Fruit fly (Drosophila melanogaster) whole organism, prepupa: ENCODE results near the gene RpL3.

Experiments
- Blimp-1 ChIP-seq: fragments of 200-800 bp; sonication (Bioruptor generic); optimal IDR thresholded peaks from 3 replicates; lab custom pipeline; 2017; ENCODE audit warnings: missing biosample characterization, missing genetic modification characterization, mild to moderate bottlenecking, moderate library complexity, missing genetic modification reagents
- CG10631 ChIP-seq: fragments of 200-800 bp; sonication (Bioruptor generic); optimal IDR thresholded peaks from 2 replicates; lab custom pipeline; 2016; ENCODE audit warnings: missing biosample characterization, missing genetic modification characterization
- CG11294 ChIP-seq: fragments of 200-800 bp; sonication (Bioruptor generic); IDR thresholded peaks from 2 replicates; pipeline ENCODE4 v1.3.6; 2022; ENCODE audit warnings: missing biosample characterization, missing genetic modification characterization
- CG11762 ChIP-seq: fragments of 200-800 bp; sonication (Bioruptor generic); optimal IDR thresholded peaks from 3 replicates; lab custom pipeline; 2016; ENCODE audit warnings: missing biosample characterization, missing genetic modification characterization; ENCODE audit not compliant: insufficient read depth
- CG15336 ChIP-seq: fragments of 200-800 bp; sonication (Bioruptor generic); IDR thresholded peaks from 2 replicates; pipeline ENCODE4 v1.3.6; 2022; ENCODE audit warnings: missing biosample characterization, missing genetic modification characterization
- CG1621 ChIP-seq: fragments of 200-800 bp; sonication (Bioruptor generic); optimal IDR thresholded peaks from 3 replicates; lab custom pipeline; 2018; ENCODE audit warnings: missing biosample characterization, mild to moderate bottlenecking, missing genetic modification characterization
- CG16779 ChIP-seq: fragments of 200-800 bp; sonication (Bioruptor generic); optimal IDR thresholded peaks from 3 replicates; lab custom pipeline; 2017; ENCODE audit warnings: missing biosample characterization, mild to moderate bottlenecking, missing genetic modification characterization
- CG3032 ChIP-seq: fragments of 200-800 bp; optimal IDR thresholded peaks from 2 replicates; lab custom pipeline; 2019; ENCODE audit warnings: missing biosample characterization, mild to moderate bottlenecking, missing genetic modification characterization, moderate library complexity
- CG31627 ChIP-seq: fragments of 200-800 bp; sonication (Bioruptor generic); optimal IDR thresholded peaks from 3 replicates; lab custom pipeline; 2016; ENCODE audit warnings: missing biosample characterization, missing genetic modification characterization
- CG34406 ChIP-seq: fragments of 200-800 bp; sonication (Bioruptor generic); optimal IDR thresholded peaks from 3 replicates; lab custom pipeline; 2016; ENCODE audit warnings: missing biosample characterization, missing genetic modification characterization
- CG4318 ChIP-seq: fragments of 200-800 bp; sonication (Bioruptor generic); optimal IDR thresholded peaks from 3 replicates; lab custom pipeline; 2017; ENCODE audit warnings: missing biosample characterization, mild to moderate bottlenecking, missing genetic modification characterization
- CG6163 ChIP-seq: fragments of 200-800 bp; sonication (Bioruptor generic); IDR thresholded peaks from 3 replicates; pipeline ENCODE4 v1.3.6; 2022; ENCODE audit warnings: missing biosample characterization, missing genetic modification characterization
- CG6808 ChIP-seq: fragments of 200-800 bp; sonication (Bioruptor generic); optimal IDR thresholded peaks from 3 replicates; lab custom pipeline; 2017; ENCODE audit warnings: missing biosample characterization, missing genetic modification characterization, mild to moderate bottlenecking, moderate library complexity, missing genetic modification reagents
- CG7368 ChIP-seq: fragments of 200-800 bp; sonication (Bioruptor generic); optimal IDR thresholded peaks from 3 replicates; lab custom pipeline; 2016; ENCODE audit warnings: missing biosample characterization, missing genetic modification characterization
- CG8119 ChIP-seq: fragments of 200-800 bp; sonication (Bioruptor generic); IDR thresholded peaks from 3 replicates; pipeline ENCODE4 v1.3.6; 2022; ENCODE audit warnings: missing biosample characterization, missing genetic modification characterization
- CG8632 ChIP-seq: fragments of 200-800 bp; sonication (Bioruptor generic); optimal IDR thresholded peaks from 3 replicates; lab custom pipeline; 2016; ENCODE audit warnings: missing biosample characterization, missing genetic modification characterization
- CG9139 ChIP-seq: fragments of 200-800 bp; sonication (Bioruptor generic); optimal IDR thresholded peaks from 3 replicates; lab custom pipeline; 2017; ENCODE audit warnings: missing biosample characterization, mild to moderate bottlenecking, missing genetic modification characterization
- Eip75B ChIP-seq: fragments of 200-800 bp; sonication (Bioruptor generic); optimal IDR thresholded peaks from 3 replicates; lab custom pipeline; 2016; ENCODE audit warnings: missing biosample characterization, missing genetic modification characterization
- Eip78C ChIP-seq: fragments of 200-800 bp; sonication (Bioruptor generic); peaks from one replicate; lab custom pipeline; 2016; ENCODE audit warnings: missing biosample characterization, missing genetic modification characterization
- Eip93F ChIP-seq: fragments of 200-800 bp; sonication (Bioruptor generic); optimal IDR thresholded peaks from 2 replicates; lab custom pipeline; 2016; ENCODE audit warnings: missing biosample characterization, mild to moderate bottlenecking, missing genetic modification characterization
- Ets96B ChIP-seq: fragments of 200-800 bp; optimal IDR thresholded peaks from 2 replicates; lab custom pipeline; 2019; ENCODE audit warnings: missing biosample characterization, mild to moderate bottlenecking, missing genetic modification characterization, moderate library complexity
- Hr38 ChIP-seq: sonication (Bioruptor generic); optimal IDR thresholded peaks from 2 replicates; lab custom pipeline; 2016; ENCODE audit warnings: missing biosample characterization, missing genetic modification characterization
- Hr39 ChIP-seq: fragments of 200-800 bp; sonication (Bioruptor generic); optimal IDR thresholded peaks from 2 replicates; lab custom pipeline; 2016; ENCODE audit warnings: missing biosample characterization, missing genetic modification characterization
- Hr4 ChIP-seq: fragments of 200-800 bp; sonication (Bioruptor generic); optimal IDR thresholded peaks from 3 replicates; lab custom pipeline; 2016; ENCODE audit warnings: missing biosample characterization, missing genetic modification characterization
- Lpt ChIP-seq: fragments of 200-800 bp; sonication (Bioruptor generic); optimal IDR thresholded peaks from 3 replicates; lab custom pipeline; 2016; ENCODE audit warnings: missing biosample characterization, missing genetic modification characterization
- Met ChIP-seq: fragments of 200-800 bp; sonication (Bioruptor generic); optimal IDR thresholded peaks from 3 replicates; lab custom pipeline; 2016; ENCODE audit warnings: missing biosample characterization, missing genetic modification characterization
- Smox ChIP-seq: fragments of 200-800 bp; sonication (Bioruptor generic); optimal IDR thresholded peaks from 3 replicates; lab custom pipeline; 2016; ENCODE audit warnings: missing biosample characterization, missing genetic modification characterization
- Sox102F ChIP-seq: fragments of 200-800 bp; sonication (Bioruptor generic); optimal IDR thresholded peaks from 2 replicates; lab custom pipeline; 2016; ENCODE audit warnings: missing biosample characterization, mild to moderate bottlenecking, missing genetic modification characterization
- Sox14 ChIP-seq: fragments of 200-800 bp; sonication (Bioruptor generic); optimal IDR thresholded peaks from 3 replicates; lab custom pipeline; 2016; ENCODE audit warnings: missing biosample characterization, missing genetic modification characterization
- acj6 ChIP-seq: fragments of 200-800 bp; sonication (Bioruptor generic); optimal IDR thresholded peaks from 3 replicates; lab custom pipeline; 2016; ENCODE audit warnings: missing biosample characterization, missing genetic modification characterization
- cyc ChIP-seq: fragments of 200-800 bp; sonication (Bioruptor generic); optimal IDR thresholded peaks from 3 replicates; lab custom pipeline; 2016; ENCODE audit warnings: missing biosample characterization, missing genetic modification characterization
- dac ChIP-seq: fragments of 200-800 bp; sonication (Bioruptor generic); optimal IDR thresholded peaks from 2 replicates; lab custom pipeline; 2017; ENCODE audit warnings: missing biosample characterization, mild to moderate bottlenecking, missing genetic modification characterization
- dsx ChIP-seq: fragments of 200-800 bp; optimal IDR thresholded peaks from 3 replicates; lab custom pipeline; 2019; ENCODE audit warnings: missing biosample characterization, mild to moderate bottlenecking, missing genetic modification characterization, moderate library complexity; ENCODE audit not compliant: poor library complexity, severe bottlenecking
- eg ChIP-seq: fragments of 200-800 bp; sonication (Bioruptor generic); IDR thresholded peaks from 3 replicates; pipeline ENCODE4 v1.3.6; 2022; ENCODE audit warnings: missing biosample characterization, missing genetic modification characterization
- esn ChIP-seq: fragments of 200-800 bp; sonication (Bioruptor generic); optimal IDR thresholded peaks from 2 replicates; lab custom pipeline; 2016; ENCODE audit warnings: missing biosample characterization, mild to moderate bottlenecking, missing genetic modification characterization, moderate library complexity
- fd59A ChIP-seq: fragments of 200-800 bp; sonication (Bioruptor generic); optimal IDR thresholded peaks from 2 replicates; lab custom pipeline; 2017; ENCODE audit warnings: missing biosample characterization, mild to moderate bottlenecking, missing genetic modification characterization, missing genetic modification reagents
- fkh ChIP-seq: fragments of 200-800 bp; sonication (Bioruptor generic); optimal IDR thresholded peaks from 3 replicates; lab custom pipeline; 2017; ENCODE audit warnings: missing biosample characterization, mild to moderate bottlenecking, missing genetic modification characterization, moderate library complexity
- lz ChIP-seq: fragments of 200-800 bp; sonication (Bioruptor generic); optimal IDR thresholded peaks from 3 replicates; lab custom pipeline; 2016; ENCODE audit warnings: missing biosample characterization, missing genetic modification characterization
- net ChIP-seq: fragments of 200-800 bp; sonication (Bioruptor generic); optimal IDR thresholded peaks from 3 replicates; lab custom pipeline; 2016; ENCODE audit warnings: missing biosample characterization, missing genetic modification characterization
- pdm3 ChIP-seq: fragments of 200-800 bp; sonication (Bioruptor generic); optimal IDR thresholded peaks from 3 replicates; lab custom pipeline; 2016; ENCODE audit warnings: missing biosample characterization, missing genetic modification characterization
- salr ChIP-seq, 2 experiments: fragments of 200-800 bp; sonication (Bioruptor generic); optimal IDR thresholded peaks; 3 replicates each; lab custom pipeline; 2016 to 2018; ENCODE audit warnings: missing biosample characterization in 2 of 2, missing genetic modification characterization in 2 of 2, mild to moderate bottlenecking in 1 of 2
- spab ChIP-seq: fragments of 200-800 bp; sonication (Bioruptor generic); optimal IDR thresholded peaks from 2 replicates; lab custom pipeline; 2017; ENCODE audit warnings: missing biosample characterization, mild to moderate bottlenecking, missing genetic modification characterization, missing genetic modification reagents
- ss ChIP-seq, 2 experiments: fragments of 200-800 bp; sonication (Bioruptor generic); optimal IDR thresholded peaks; 2 replicates in 1 of 2; 3 replicates in 1 of 2; lab custom pipeline; 2017 to 2018; ENCODE audit warnings: mild to moderate bottlenecking in 2 of 2, missing biosample characterization in 2 of 2, missing genetic modification characterization in 2 of 2, moderate library complexity in 1 of 2
- svp ChIP-seq: fragments of 200-800 bp; sonication (Bioruptor generic); peaks from one replicate; lab custom pipeline; 2016; ENCODE audit warnings: missing biosample characterization, missing genetic modification characterization
- vri ChIP-seq: fragments of 200-800 bp; sonication (Bioruptor generic); optimal IDR thresholded peaks from 3 replicates; lab custom pipeline; 2016; ENCODE audit warnings: missing biosample characterization, mild to moderate bottlenecking, missing genetic modification characterization

Gene RpL3

DNA sequence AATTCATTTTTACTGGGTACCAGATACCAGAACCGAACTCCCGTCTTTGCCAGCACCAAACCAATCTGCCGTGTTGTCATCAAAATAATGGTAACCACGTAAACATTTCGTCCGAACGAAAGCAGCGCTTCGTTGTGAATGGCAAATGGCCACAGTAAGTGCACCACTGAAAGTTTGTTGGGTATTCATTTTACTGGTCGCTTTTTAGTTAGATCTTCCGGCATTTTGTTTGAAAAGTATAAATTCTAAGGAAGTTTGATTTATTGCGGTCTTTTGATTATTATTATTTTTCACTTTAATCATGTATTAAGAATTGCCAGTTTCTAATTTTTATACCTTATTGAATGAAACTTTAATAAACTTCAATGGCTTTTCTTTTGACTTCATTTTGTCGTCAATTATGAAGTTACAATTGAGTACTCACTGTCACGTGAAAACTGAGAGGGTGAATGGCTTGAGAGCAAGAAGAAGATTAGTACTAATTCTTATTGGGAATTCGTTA, 7.2 kb upstream of the RpL3 start, which contains the start of gene ZnT86D (continued):
- TF ChIP-seq CG8632 (GFP tag; lab: Kevin White, UChicago) (no peak), Eip78C (GFP tag; lab: Kevin White, UChicago) (peak; percentile 85), CG15336 (peak; percentile 60), dsx (GFP tag; lab: Kevin White, UChicago) (peak; percentile 56), CG6163 (GFP tag; lab: Robert Waterston, UW) (0 out of 3 replicates have a peak, but pooled peaks have one; percentile 29), Sox14 (GFP tag; lab: Kevin White, UChicago) (peak; percentile 82), CG11294 (peak; percentile 47; the same call in 1 of the 2 replicates), CG3032 (tag; lab: Kevin White, UChicago) (peak; percentile 71), CG9139 (GFP tag; lab: Kevin White, UChicago) (no peak), Met (GFP tag; lab: Kevin White, UChicago) (peak; percentile 76), Eip93F (GFP tag; lab: Kevin White, UChicago) (no peak), dac (GFP tag; lab: Kevin White, UChicago) (peak; percentile 22), pdm3 (peak; percentile 69), salr (GFP tag; optimal IDR thresholded peaks at IDR 0.05; lab: Kevin White, UChicago) (peak in 1 of 2 experiments; percentile 54), esn (peak; percentile 83), vri (peak; percentile 56), svp (GFP tag; lab: Kevin White, UChicago) (no peak), Lpt (GFP tag; lab: Kevin White, UChicago) (no peak), net (GFP tag; lab: Kevin White, UChicago) (peak; percentile 44), acj6 (peak; percentile 61), CG16779 (tag; lab: Kevin White, UChicago) (no peak), Hr4 (GFP tag; lab: Kevin White, UChicago) (peak; percentile 87), CG4318 (GFP tag; lab: Kevin White, UChicago) (no peak), Hr38 (GFP tag; lab: Kevin White, UChicago) (no peak), fd59A (GFP tag; lab: Kevin White, UChicago) (peak; percentile 1), CG11762 (peak; percentile 34), CG1621 (tag; lab: Kevin White, UChicago) (peak; percentile 45)

DNA sequence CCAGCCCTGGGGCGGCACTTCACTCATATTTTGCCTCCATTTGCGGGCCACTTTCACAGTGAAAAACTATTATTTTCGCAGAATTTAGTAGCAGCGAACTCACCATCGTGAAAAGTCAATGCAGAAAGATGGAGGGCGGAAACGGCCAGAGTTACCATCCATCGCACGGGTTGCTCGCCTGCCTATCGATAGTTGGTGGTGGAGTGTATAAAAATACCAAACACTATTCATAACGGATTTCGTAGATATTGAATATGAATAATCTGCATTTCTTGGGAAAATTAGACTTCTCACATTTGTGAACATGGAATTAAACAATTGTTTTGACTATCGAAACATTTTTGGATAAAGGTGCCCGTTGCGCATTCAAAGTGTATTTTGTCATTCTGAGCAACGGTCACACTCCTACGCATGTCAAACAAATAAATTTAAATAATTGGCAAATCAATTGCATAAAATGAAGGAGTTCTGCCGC, 5.5 kb upstream of the RpL3 start, which contains the start of the genes RpS25 and CG4820:
TSS of gene RpS25 (minus strand) at position 132 of the 475 bp plus-strand sequence.
TSS of gene CG4820 (plus strand) at position 380 of the 475 bp plus-strand sequence.
- TF ChIP-seq Sox102F (GFP tag; lab: Kevin White, UChicago), result peak; percentile 89
- TF ChIP-seq cyc (GFP tag; lab: Kevin White, UChicago), result peak; percentile 88
- peak; percentile 57 for TF ChIP-seq fd59A (GFP tag; lab: Kevin White, UChicago)
- peak; percentile 79 for TF ChIP-seq CG6808 (GFP tag; lab: Kevin White, UChicago)
- peak; percentile 87 for TF ChIP-seq vri
- peak; percentile 57 for TF ChIP-seq spab
- no peak for TF ChIP-seq CG10631
- peak; percentile 88 for TF ChIP-seq CG7368 (GFP tag; lab: Kevin White, UChicago)
- TF ChIP-seq esn, result peak; percentile 90
- peak; percentile 71 to 86 for TF ChIP-seq ss (GFP tag; optimal IDR thresholded peaks at IDR 0.05; lab: Kevin White, UChicago)
- peak; percentile 73 for TF ChIP-seq CG8632 (GFP tag; lab: Kevin White, UChicago)
- peak; percentile 82 for TF ChIP-seq eg (GFP tag; lab: Robert Waterston, UW)
- peak; percentile 60 for TF ChIP-seq CG11762
- peak; percentile 75 for TF ChIP-seq CG9139 (GFP tag; lab: Kevin White, UChicago)
- 0 out of 2 replicates have a peak, but pooled peaks have one; percentile 36 for TF ChIP-seq CG11294
- TF ChIP-seq dsx (GFP tag; lab: Kevin White, UChicago), result peak; percentile 31
- peak; percentile 91 for TF ChIP-seq lz (GFP tag; lab: Kevin White, UChicago)
- TF ChIP-seq fkh (GFP tag; lab: Kevin White, UChicago), result peak; percentile 94
- TF ChIP-seq CG8119 (GFP tag; lab: Robert Waterston, UW), result 0 out of 3 replicates have a peak, but pooled peaks have one; percentile 42
- TF ChIP-seq CG34406 (GFP tag; lab: Kevin White, UChicago), result peak; percentile 82
- TF ChIP-seq acj6, result peak; percentile 84
- peak; percentile 67 for TF ChIP-seq Blimp-1 (GFP tag; lab: Kevin White, UChicago)
- TF ChIP-seq CG31627, result peak; percentile 85
- TF ChIP-seq Smox (GFP tag; lab: Kevin White, UChicago), result peak; percentile 74
- peak; percentile 84 for TF ChIP-seq Hr39 (GFP tag; lab: Kevin White, UChicago)
- peak; percentile 89 for TF ChIP-seq Met (GFP tag; lab: Kevin White, UChicago)
- peak; percentile 24; the same call in 1 of the 2 replicates for TF ChIP-seq CG15336
- TF ChIP-seq Sox14 (GFP tag; lab: Kevin White, UChicago), result peak; percentile 83
- no peak for TF ChIP-seq Hr38 (GFP tag; lab: Kevin White, UChicago)
- peak; percentile 41 for TF ChIP-seq Ets96B (tag; lab: Kevin White, UChicago)
- TF ChIP-seq Eip93F (GFP tag; lab: Kevin White, UChicago), result no peak
- peak; percentile 77; the same call in 2 of the 3 replicates for TF ChIP-seq CG6163 (GFP tag; lab: Robert Waterston, UW)
- TF ChIP-seq salr (GFP tag; optimal IDR thresholded peaks at IDR 0.05; lab: Kevin White, UChicago), result peak in 1 of 2 experiments; percentile 84
- peak; percentile 85 for TF ChIP-seq Eip75B (GFP tag; lab: Kevin White, UChicago)
- TF ChIP-seq net (GFP tag; lab: Kevin White, UChicago), result peak; percentile 88
